Worm (Caenorhabditis elegans) whole organism, L4 larva: ENCODE results near the gene ztf-1.

Experiments used
- D1046.2 ChIP-seq: fragments of 200-800 bp; sonication (Bioruptor generic); IDR thresholded peaks from 2 replicates; pipeline ENCODE4 v1.3.6; 2022; ENCODE audit warnings: missing genetic modification characterization, missing compliant biosample characterization
- F49E8.2 ChIP-seq: sonication (generic microtip); optimal IDR thresholded peaks from 2 replicates; lab custom pipeline; 2016; ENCODE audit warnings: missing compliant biosample characterization, mild to moderate bottlenecking, missing genetic modification characterization, borderline replicate concordance
- aha-1 ChIP-seq: fragments of 150-350 bp; peaks from one replicate; lab custom pipeline; 2014; ENCODE audit warnings: missing biosample characterization, missing genetic modification characterization
- ceh-32 ChIP-seq: sonication (generic microtip); optimal IDR thresholded peaks from 2 replicates; lab custom pipeline; 2016; ENCODE audit warnings: mild to moderate bottlenecking, missing genetic modification characterization, missing compliant biosample characterization; ENCODE audit not compliant: poor library complexity
- ceh-44 ChIP-seq: fragments of 200-800 bp; sonication (Bioruptor generic); IDR thresholded peaks from 2 replicates; pipeline ENCODE4 v1.3.6; 2022; ENCODE audit warnings: missing genetic modification reagents, missing genetic modification characterization, missing compliant biosample characterization
- ces-1 ChIP-seq: fragments of 150-350 bp; sonication (generic microtip); optimal IDR thresholded peaks from 4 replicates; lab custom pipeline; 2014; ENCODE audit warnings: missing biosample characterization, missing genetic modification reagents, missing genetic modification characterization
- cey-2 ChIP-seq: sonication (generic microtip); optimal IDR thresholded peaks from 3 replicates; lab custom pipeline; 2017; ENCODE audit warnings: missing genetic modification characterization, mild to moderate bottlenecking, missing compliant biosample characterization, antibody characterized with exemption, borderline replicate concordance; ENCODE audit not compliant: insufficient read depth
- ctbp-1 ChIP-seq: fragments of 200-800 bp; sonication (Bioruptor generic); IDR thresholded peaks from 2 replicates; pipeline ENCODE4 v1.3.6; 2022; ENCODE audit warnings: missing genetic modification reagents, missing genetic modification characterization, missing compliant biosample characterization
- daf-12 ChIP-seq: fragments of 150-350 bp; optimal IDR thresholded peaks from 2 replicates; lab custom pipeline; 2014; ENCODE audit warnings: missing biosample characterization, missing genetic modification reagents, missing genetic modification characterization
- daf-16 ChIP-seq, 3 experiments: sonication (generic microtip); optimal IDR thresholded peaks; 2 replicates each; lab custom pipeline; 2016 to 2017; ENCODE audit warnings: missing genetic modification characterization in 3 of 3, missing genetic modification reagents in 3 of 3, mild to moderate bottlenecking in 2 of 3, missing compliant biosample characterization in 2 of 3, missing biosample characterization in 1 of 3, moderate library complexity in 1 of 3
- dmd-6 ChIP-seq: fragments of 200-800 bp; sonication (Bioruptor generic); IDR thresholded peaks from 2 replicates; pipeline ENCODE4 v1.3.6; 2022; ENCODE audit warnings: missing genetic modification reagents, missing genetic modification characterization, missing compliant biosample characterization
- egl-27 ChIP-seq: sonication (generic microtip); optimal IDR thresholded peaks from 3 replicates; lab custom pipeline; 2017; ENCODE audit warnings: missing biosample characterization, missing genetic modification reagents, missing genetic modification characterization
- egl-43 ChIP-seq: fragments of 200-800 bp; sonication (Bioruptor generic); IDR thresholded peaks from 2 replicates; pipeline ENCODE4 v1.3.6; 2022; ENCODE audit warnings: missing genetic modification reagents, missing genetic modification characterization, missing compliant biosample characterization
- fos-1 ChIP-seq: fragments of 150-350 bp; optimal IDR thresholded peaks from 2 replicates; lab custom pipeline; 2014; ENCODE audit warnings: missing biosample characterization, missing genetic modification characterization
- gei-8 ChIP-seq: fragments of 200-800 bp; sonication (Bioruptor generic); optimal IDR thresholded peaks from 2 replicates; lab custom pipeline; 2018; ENCODE audit warnings: mild to moderate bottlenecking, missing genetic modification characterization, missing compliant biosample characterization
- hif-1 ChIP-seq, 2 experiments: sonication (generic microtip); optimal IDR thresholded peaks; 2 replicates each; lab custom pipeline; 2016 to 2017; ENCODE audit warnings: missing compliant biosample characterization in 2 of 2, missing genetic modification characterization in 2 of 2, missing genetic modification reagents in 2 of 2, missing genotype in 2 of 2, mild to moderate bottlenecking in 1 of 2
- hmg-1.1 ChIP-seq: fragments of 200-800 bp; sonication (Bioruptor generic); IDR thresholded peaks from 2 replicates; pipeline ENCODE4 v1.3.6; 2022; ENCODE audit warnings: missing genetic modification reagents, missing genetic modification characterization, missing compliant biosample characterization
- lim-7 ChIP-seq: fragments of 200-800 bp; sonication (Bioruptor generic); IDR thresholded peaks from 2 replicates; pipeline ENCODE4 v1.3.6; 2022; ENCODE audit warnings: missing genetic modification characterization, missing compliant biosample characterization
- lin-13 ChIP-seq: fragments of 150-350 bp; optimal IDR thresholded peaks from 2 replicates; lab custom pipeline; 2014; ENCODE audit warnings: missing biosample characterization, missing genetic modification reagents, missing genetic modification characterization
- lin-15B ChIP-seq: fragments of 150-350 bp; sonication (generic microtip); optimal IDR thresholded peaks from 3 replicates; lab custom pipeline; 2014; ENCODE audit warnings: missing biosample characterization, missing genetic modification characterization
- lin-38 ChIP-seq: fragments of 200-800 bp; sonication (Bioruptor generic); IDR thresholded peaks from 2 replicates; pipeline ENCODE4 v1.3.6; 2022; ENCODE audit warnings: missing genetic modification reagents, missing genetic modification characterization, missing compliant biosample characterization
- lin-39 ChIP-seq: fragments of 150-350 bp; optimal IDR thresholded peaks from 2 replicates; lab custom pipeline; 2014; ENCODE audit warnings: missing biosample characterization, missing genetic modification reagents, missing genetic modification characterization
- lir-3 ChIP-seq: sonication (generic microtip); optimal IDR thresholded peaks from 2 replicates; lab custom pipeline; 2016; ENCODE audit warnings: mild to moderate bottlenecking, missing genetic modification characterization, missing compliant biosample characterization
- lsy-2 ChIP-seq, 2 experiments: fragments of 150-350 bp in 1 of 2; sonication (generic microtip) in 1 of 2; optimal IDR thresholded peaks; 2 replicates each; lab custom pipeline; 2014 to 2017; ENCODE audit warnings: missing biosample characterization in 2 of 2, missing genetic modification characterization in 2 of 2
- madf-9 ChIP-seq: fragments of 200-800 bp; sonication (Bioruptor generic); conservative IDR thresholded peaks from 2 replicates; pipeline ENCODE4 v1.3.6; 2022; ENCODE audit warnings: missing genetic modification reagents, missing genetic modification characterization, missing compliant biosample characterization
- mes-2 ChIP-seq: sonication (generic microtip); optimal IDR thresholded peaks from 2 replicates; lab custom pipeline; 2016; ENCODE audit warnings: missing genotype, mild to moderate bottlenecking, missing genetic modification characterization, missing compliant biosample characterization; ENCODE audit not compliant: poor library complexity, severe bottlenecking
- mxl-2 ChIP-seq: fragments of 200-800 bp; sonication (Bioruptor generic); conservative IDR thresholded peaks from 2 replicates; pipeline ENCODE4 v1.3.6; 2022; ENCODE audit warnings: missing genetic modification reagents, missing genetic modification characterization, missing compliant biosample characterization
- mxl-3 ChIP-seq: fragments of 200-800 bp; sonication (Bioruptor generic); optimal IDR thresholded peaks from 2 replicates; lab custom pipeline; 2018; ENCODE audit warnings: mild to moderate bottlenecking, missing genetic modification characterization, missing compliant biosample characterization
- nhr-102 ChIP-seq: sonication (generic microtip); optimal IDR thresholded peaks from 2 replicates; lab custom pipeline; 2016; ENCODE audit warnings: mild to moderate bottlenecking, missing genetic modification characterization, moderate library complexity, missing compliant biosample characterization
- nhr-48 ChIP-seq: sonication (generic microtip); optimal IDR thresholded peaks from 2 replicates; lab custom pipeline; 2016; ENCODE audit warnings: mild to moderate bottlenecking, missing genetic modification characterization, missing compliant biosample characterization
- nhr-77 ChIP-seq: fragments of 150-350 bp; optimal IDR thresholded peaks from 2 replicates; lab custom pipeline; 2014; ENCODE audit warnings: missing biosample characterization, missing genetic modification characterization
- pha-4 ChIP-seq, 2 experiments: fragments of 150-350 bp in 1 of 2; fragments of 200-800 bp in 1 of 2; sonication (Bioruptor generic) in 1 of 2; IDR thresholded peaks in 1 of 2; optimal IDR thresholded peaks in 1 of 2; 2 replicates each; pipeline versions ENCODE4 v1.3.6 to Lab custom; 2014 to 2022; ENCODE audit warnings: missing genetic modification characterization in 2 of 2, missing genetic modification reagents in 2 of 2, missing biosample characterization in 1 of 2, missing compliant biosample characterization in 1 of 2
- rbr-2 ChIP-seq: sonication (generic microtip); optimal IDR thresholded peaks from 2 replicates; lab custom pipeline; 2016; ENCODE audit warnings: missing genotype, missing genetic modification characterization, missing compliant biosample characterization
- snpc-1.2 ChIP-seq: fragments of 200-800 bp; sonication (Bioruptor generic); IDR thresholded peaks from 2 replicates; pipeline ENCODE4 v1.3.6; 2022; ENCODE audit warnings: missing genetic modification reagents, missing genetic modification characterization, missing compliant biosample characterization
- spr-1 ChIP-seq: sonication (generic microtip); optimal IDR thresholded peaks from 2 replicates; lab custom pipeline; 2016; ENCODE audit warnings: mild to moderate bottlenecking, missing genetic modification characterization, missing compliant biosample characterization
- tag-97 ChIP-seq: fragments of 200-800 bp; sonication (Bioruptor generic); IDR thresholded peaks from 2 replicates; pipeline ENCODE4 v1.3.6; 2022; ENCODE audit warnings: missing genetic modification characterization, missing compliant biosample characterization
- unc-130 ChIP-seq: sonication (generic microtip); optimal IDR thresholded peaks from 2 replicates; lab custom pipeline; 2016; ENCODE audit warnings: missing genetic modification reagents, missing genetic modification characterization, missing compliant biosample characterization
- unc-39 ChIP-seq: sonication (generic microtip); optimal IDR thresholded peaks from 2 replicates; lab custom pipeline; 2017; ENCODE audit warnings: missing biosample characterization, missing genetic modification characterization
- zag-1 ChIP-seq: fragments of 150-350 bp; optimal IDR thresholded peaks from 2 replicates; lab custom pipeline; 2014; ENCODE audit warnings: missing biosample characterization, missing genetic modification characterization
- zip-2 ChIP-seq: fragments of 150-350 bp; optimal IDR thresholded peaks from 2 replicates; lab custom pipeline; 2014; ENCODE audit warnings: missing biosample characterization, missing genetic modification characterization
- ztf-7 ChIP-seq: fragments of 150-350 bp; optimal IDR thresholded peaks from 2 replicates; lab custom pipeline; 2014; ENCODE audit warnings: missing biosample characterization, missing genetic modification characterization

Gene ztf-1

DNA sequence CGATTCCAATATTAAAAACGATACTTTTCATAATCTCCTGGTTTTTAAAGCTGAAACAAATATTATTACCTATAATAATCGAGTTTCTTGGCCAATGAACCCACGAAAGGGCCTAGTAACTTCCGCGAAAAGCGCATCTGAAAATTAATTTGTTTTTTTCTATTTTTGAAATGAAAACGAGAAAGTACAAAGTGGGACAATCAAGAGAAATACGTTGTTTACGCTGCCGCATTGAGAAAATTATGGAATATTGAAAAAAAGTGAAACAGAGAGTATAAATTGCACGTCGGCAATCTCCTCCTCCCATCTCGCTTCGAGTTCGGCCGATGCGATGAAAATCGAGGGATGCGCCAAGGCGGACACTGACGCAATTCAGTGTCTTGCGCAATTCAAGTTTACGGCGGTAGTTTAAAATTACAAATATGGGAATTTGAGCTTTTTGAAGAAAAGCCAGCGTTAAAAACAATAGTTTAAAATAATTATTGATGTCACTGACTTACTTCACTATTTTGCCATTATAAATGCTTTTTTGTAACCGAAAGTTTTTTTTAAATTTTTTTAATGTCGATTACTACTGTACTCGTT is 50.8 kb downstream of the ztf-1 start, which contains the start of gene pdhk-2 (continued):
- TF ChIP-seq egl-43 (GFP tag; lab: Robert Waterston, UW) (no peak), unc-39 (tag; lab: Kevin White, UChicago) (no peak), mes-2 (peak; percentile 91), ces-1 (GFP tag; lab: Kevin White, UChicago) (no peak), snpc-1.2 (no peak; the same call in 1 of the 2 replicates), lin-15B (tag; lab: Kevin White, UChicago) (peak; percentile 33), D1046.2 (GFP tag; lab: Robert Waterston, UW) (no peak), nhr-77 (tag; lab: Kevin White, UChicago) (peak; percentile 73), dmd-6 (GFP tag; lab: Robert Waterston, UW) (peak; percentile 94), egl-27 (no peak), F49E8.2 (tag; lab: Kevin White, UChicago) (peak; percentile 73), ceh-44 (GFP tag; lab: Robert Waterston, UW) (0 out of 2 replicates have a peak, but pooled peaks have one; percentile 43), ctbp-1 (GFP tag; lab: Robert Waterston, UW) (peak; percentile 90), mxl-3 (GFP tag; lab: Kevin White, UChicago) (peak; percentile 87), spr-1 (tag; lab: Kevin White, UChicago) (peak; percentile 86), ceh-32 (tag; lab: Kevin White, UChicago) (peak; percentile 44), hif-1 (tag; optimal IDR thresholded peaks at IDR 0.05; lab: Kevin White, UChicago) (peak; percentile 46 to 87), cey-2 (tag; lab: Kevin White, UChicago) (no peak), nhr-102 (peak; percentile 91), ztf-7 (tag; lab: Kevin White, UChicago) (peak; percentile 78), lir-3 (peak; percentile 43), unc-130 (GFP tag; lab: Kevin White, UChicago) (peak; percentile 53), aha-1 (tag; lab: Kevin White, UChicago) (peak; percentile 92), fos-1 (tag; lab: Kevin White, UChicago) (no peak), nhr-48 (peak; percentile 90), daf-16 (GFP tag; optimal IDR thresholded peaks at IDR 0.05; lab: Kevin White, UChicago) (peak in 1 of 2 experiments; percentile 74), daf-16 (tag; optimal IDR thresholded peaks at IDR 0.05; lab: Kevin White, UChicago) (peak; percentile 68), lin-13 (GFP tag; lab: Kevin White, UChicago) (peak; percentile 82), rbr-2 (tag; lab: Kevin White, UChicago) (peak; percentile 90), madf-9 (peak; percentile 72), hmg-1.1 (GFP tag; lab: Robert Waterston, UW) (peak; percentile 91), lin-38 (peak; percentile 89), mxl-2 (GFP tag; lab: Robert Waterston, UW) (no peak), gei-8 (GFP tag; lab: Kevin White, UChicago) (peak; percentile 26), zag-1 (tag; lab: Kevin White, UChicago) (no peak), lim-7 (GFP tag; lab: Robert Waterston, UW) (no peak), tag-97 (no peak), pha-4 (GFP tag; IDR thresholded peaks at IDR 0.05; lab: Robert Waterston, UW) (peak; percentile 80), pha-4 (tag; optimal IDR thresholded peaks at IDR 0.05; lab: Kevin White, UChicago) (peak; percentile 23), lin-39 (tag; lab: Kevin White, UChicago) (no peak), lsy-2 (tag; optimal IDR thresholded peaks at IDR 0.05; lab: Kevin White, UChicago) (peak; percentile 68 to 95), daf-12 (tag; lab: Kevin White, UChicago) (no peak), zip-2 (tag; lab: Kevin White, UChicago) (peak; percentile 65)
- TF ChIP-seq, all 104 proteins: peak for 64
